Worm (Caenorhabditis elegans) whole organism, L2 larva: ENCODE measurements around the gene F56D5.2.

Source experiments
- C34F6.9 ChIP-seq: fragments of 150-350 bp; optimal IDR thresholded peaks from 2 replicates; lab custom pipeline; 2014; ENCODE audit warnings: missing biosample characterization, missing genetic modification characterization
- aly-2 ChIP-seq: fragments of 150-350 bp; optimal IDR thresholded peaks from 2 replicates; lab custom pipeline; 2014; ENCODE audit warnings: missing biosample characterization, missing genetic modification characterization
- ama-1 ChIP-seq: fragments of 150-350 bp; optimal IDR thresholded peaks from 2 replicates; lab custom pipeline; 2018; ENCODE audit warnings: inconsistent platforms
- nhr-12 ChIP-seq: fragments of 150-350 bp; optimal IDR thresholded peaks from 2 replicates; lab custom pipeline; 2014; ENCODE audit warnings: missing biosample characterization, missing genetic modification characterization
- nhr-77 ChIP-seq: fragments of 150-350 bp; optimal IDR thresholded peaks from 2 replicates; lab custom pipeline; 2014; ENCODE audit warnings: missing biosample characterization, missing genetic modification characterization
- snpc-4 ChIP-seq: fragments of 150-350 bp; optimal IDR thresholded peaks from 2 replicates; lab custom pipeline; 2014; ENCODE audit warnings: missing biosample characterization, missing genetic modification characterization
- zag-1 ChIP-seq: fragments of 150-350 bp; optimal IDR thresholded peaks from 2 replicates; lab custom pipeline; 2014; ENCODE audit warnings: missing biosample characterization, missing genetic modification characterization

DNA sequence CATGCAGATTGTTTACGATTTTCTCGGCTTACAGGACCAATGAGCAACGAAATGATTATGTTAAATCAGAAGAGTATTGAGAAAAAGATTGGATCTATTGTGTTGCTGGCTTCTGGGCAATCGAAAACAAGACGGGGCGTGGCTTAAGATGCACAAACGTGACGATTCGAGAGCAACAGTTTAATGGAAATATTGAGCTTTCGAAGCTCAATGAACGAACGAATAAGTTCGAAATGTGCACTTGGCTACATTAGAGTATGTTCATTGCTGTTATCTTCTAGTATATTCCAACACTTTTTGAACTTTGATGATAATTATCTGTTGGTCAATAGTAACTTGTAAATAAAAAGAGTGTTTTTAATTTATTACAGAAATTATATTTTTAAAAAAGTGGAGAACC lies 47.0 kb upstream of the F56D5.2 start, which contains the start of gene hsp-12.3:
- no peak for TF ChIP-seq aly-2 (tag; lab: Kevin White, UChicago)
- TF ChIP-seq nhr-77 (tag; lab: Kevin White, UChicago) = no peak
- no peak for TF ChIP-seq zag-1
- TF ChIP-seq C34F6.9 (tag; lab: Kevin White, UChicago) = no peak
- no peak for TF ChIP-seq ama-1
- no peak for TF ChIP-seq snpc-4
- TF ChIP-seq nhr-12 (tag; lab: Kevin White, UChicago) = no peak
